Worm (Caenorhabditis elegans) whole organism, young adult: ENCODE measurements around the gene F21C10.19.

ENCODE experiments used
- F23B12.7 ChIP-seq: sonication (generic microtip); optimal IDR thresholded peaks from 2 replicates; lab custom pipeline; 2017; ENCODE audit warnings: missing genetic modification characterization, mild to moderate bottlenecking, missing compliant biosample characterization, antibody characterized with exemption, moderate library complexity; ENCODE audit not compliant: insufficient read depth
- T26A5.8 ChIP-seq: sonication (generic microtip); optimal IDR thresholded peaks from 2 replicates; lab custom pipeline; 2016; ENCODE audit warnings: missing genetic modification characterization, missing compliant biosample characterization
- aptf-2 ChIP-seq: fragments of 200-800 bp; sonication (Bioruptor generic); conservative IDR thresholded peaks from 2 replicates; pipeline ENCODE4 v1.3.6; 2022; ENCODE audit warnings: missing genetic modification reagents, missing genetic modification characterization, missing compliant biosample characterization
- ceh-40 ChIP-seq: fragments of 200-800 bp; sonication (Bioruptor generic); IDR thresholded peaks from 2 replicates; pipeline ENCODE4 v1.3.6; 2022; ENCODE audit warnings: missing genetic modification characterization, missing compliant biosample characterization
- ets-4 ChIP-seq: fragments of 200-800 bp; sonication (Bioruptor generic); optimal IDR thresholded peaks from 2 replicates; lab custom pipeline; 2018; ENCODE audit warnings: mild to moderate bottlenecking, missing genetic modification characterization, missing compliant biosample characterization
- let-607 ChIP-seq, 2 experiments: fragments of 200-800 bp in 1 of 2; sonication (Bioruptor generic) in 1 of 2; sonication (generic microtip) in 1 of 2; optimal IDR thresholded peaks; 2 replicates each; lab custom pipeline; 2016 to 2018; ENCODE audit warnings: mild to moderate bottlenecking in 2 of 2, missing compliant biosample characterization in 2 of 2, missing genetic modification characterization in 2 of 2, moderate library complexity in 2 of 2, missing genotype in 1 of 2
- lin-35 ChIP-seq, 3 experiments: fragments of 150-350 bp in 2 of 3; sonication (generic microtip) in 1 of 3; optimal IDR thresholded peaks; 2 replicates each; lab custom pipeline; 2014 to 2018; ENCODE audit warnings: missing biosample characterization in 3 of 3, missing genetic modification characterization in 3 of 3, missing genetic modification reagents in 3 of 3
- lsy-27 ChIP-seq: sonication (generic microtip); optimal IDR thresholded peaks from 2 replicates; lab custom pipeline; 2017; ENCODE audit warnings: missing genetic modification characterization, mild to moderate bottlenecking, missing compliant biosample characterization, antibody characterized with exemption, missing genotype, borderline replicate concordance; ENCODE audit not compliant: insufficient read depth
- unc-130 ChIP-seq: sonication (generic microtip); optimal IDR thresholded peaks from 2 replicates; lab custom pipeline; 2016; ENCODE audit warnings: missing genetic modification reagents, missing genetic modification characterization, missing compliant biosample characterization
- ztf-22 ChIP-seq: fragments of 200-800 bp; sonication (Bioruptor generic); optimal IDR thresholded peaks from 2 replicates; lab custom pipeline; 2018; ENCODE audit warnings: mild to moderate bottlenecking, missing genetic modification characterization, moderate library complexity, missing compliant biosample characterization
- ztf-26 ChIP-seq: sonication (generic microtip); optimal IDR thresholded peaks from 2 replicates; lab custom pipeline; 2017; ENCODE audit warnings: missing genetic modification characterization, missing compliant biosample characterization
- ztf-6 ChIP-seq: fragments of 200-800 bp; sonication (Bioruptor generic); IDR thresholded peaks from 2 replicates; pipeline ENCODE4 v1.3.6; 2022; ENCODE audit warnings: missing genetic modification reagents, missing genetic modification characterization, missing compliant biosample characterization

ce11 chrV:9156679-9157078 lies 25.8 kb downstream of the F21C10.19 start, which contains the start of gene B0222.15:
- TF ChIP-seq ztf-6 (GFP tag; lab: Robert Waterston, UW) (no peak), unc-130 (GFP tag; lab: Kevin White, UChicago) (no peak), lsy-27 (tag; lab: Kevin White, UChicago) (no peak), lin-35 (GFP tag; optimal IDR thresholded peaks at IDR 0.05; lab: Kevin White, UChicago) (no peak), ets-4 (no peak), let-607 (tag; optimal IDR thresholded peaks at IDR 0.05; lab: Kevin White, UChicago) (no peak), ztf-22 (GFP tag; lab: Kevin White, UChicago) (no peak), ztf-26 (tag; lab: Kevin White, UChicago) (no peak), T26A5.8 (no peak), F23B12.7 (tag; lab: Kevin White, UChicago) (no peak), aptf-2 (GFP tag; lab: Robert Waterston, UW) (no peak), ceh-40 (no peak)
